Worm (Caenorhabditis elegans) whole organism, mixed stage, embryonic: ENCODE data around the gene F49F1.7.

Experiments
- M03D4.4 ChIP-seq: sonication (generic microtip); optimal IDR thresholded peaks from 2 replicates; lab custom pipeline; 2017; ENCODE audit warnings: mild to moderate bottlenecking, missing genetic modification characterization, missing compliant biosample characterization
- bed-3 ChIP-seq: fragments of 200-800 bp; sonication (Bioruptor generic); optimal IDR thresholded peaks from 3 replicates; lab custom pipeline; 2018; ENCODE audit warnings: mild to moderate bottlenecking, missing genetic modification characterization, moderate library complexity, missing compliant biosample characterization
- blmp-1 ChIP-seq: fragments of 150-350 bp; optimal IDR thresholded peaks from 2 replicates; lab custom pipeline; 2014; ENCODE audit warnings: missing biosample characterization, missing genetic modification characterization
- ceh-39 ChIP-seq: fragments of 150-350 bp; optimal IDR thresholded peaks from 2 replicates; lab custom pipeline; 2014; ENCODE audit warnings: missing biosample characterization, missing genetic modification characterization
- ceh-43 ChIP-seq: fragments of 200-800 bp; sonication (Bioruptor generic); optimal IDR thresholded peaks from 2 replicates; lab custom pipeline; 2018; ENCODE audit warnings: mild to moderate bottlenecking, missing genetic modification characterization, moderate library complexity, missing compliant biosample characterization
- ceh-83 ChIP-seq: fragments of 200-800 bp; sonication (Bioruptor generic); optimal IDR thresholded peaks from 2 replicates; lab custom pipeline; 2018; ENCODE audit warnings: mild to moderate bottlenecking, missing genetic modification characterization, missing compliant biosample characterization
- ces-1 ChIP-seq: fragments of 150-350 bp; optimal IDR thresholded peaks from 2 replicates; lab custom pipeline; 2014; ENCODE audit warnings: missing biosample characterization, missing genetic modification reagents, missing genetic modification characterization
- cnd-1 ChIP-seq: fragments of 200-800 bp; sonication (Bioruptor generic); optimal IDR thresholded peaks from 2 replicates; lab custom pipeline; 2018; ENCODE audit warnings: mild to moderate bottlenecking, missing genetic modification characterization, missing compliant biosample characterization
- drap-1 ChIP-seq: fragments of 200-800 bp; sonication (Bioruptor generic); optimal IDR thresholded peaks from 3 replicates; lab custom pipeline; 2018; ENCODE audit warnings: mild to moderate bottlenecking, missing genetic modification characterization, missing compliant biosample characterization
- elt-1 ChIP-seq: sonication (generic microtip); optimal IDR thresholded peaks from 2 replicates; lab custom pipeline; 2017; ENCODE audit warnings: missing genetic modification characterization, mild to moderate bottlenecking, missing compliant biosample characterization, antibody characterized with exemption, moderate library complexity, borderline replicate concordance; ENCODE audit not compliant: insufficient read depth
- elt-3 ChIP-seq: fragments of 150-350 bp; optimal IDR thresholded peaks from 2 replicates; lab custom pipeline; 2014; ENCODE audit warnings: missing biosample characterization, missing genetic modification characterization
- flh-1 ChIP-seq: fragments of 200-800 bp; sonication (Bioruptor generic); optimal IDR thresholded peaks from 2 replicates; lab custom pipeline; 2018; ENCODE audit warnings: mild to moderate bottlenecking, missing genetic modification characterization, moderate library complexity, missing compliant biosample characterization
- ham-2 ChIP-seq: fragments of 200-800 bp; sonication (Bioruptor generic); optimal IDR thresholded peaks from 2 replicates; lab custom pipeline; 2018; ENCODE audit warnings: mild to moderate bottlenecking, missing genetic modification characterization, missing compliant biosample characterization
- hlh-1 ChIP-seq: fragments of 150-350 bp; optimal IDR thresholded peaks from 2 replicates; lab custom pipeline; 2014; ENCODE audit warnings: missing biosample characterization, missing genetic modification reagents, missing genetic modification characterization
- lin-13 ChIP-seq: fragments of 150-350 bp; optimal IDR thresholded peaks from 2 replicates; lab custom pipeline; 2014; ENCODE audit warnings: missing biosample characterization, missing genetic modification characterization
- lin-32 ChIP-seq: fragments of 200-800 bp; sonication (Bioruptor generic); optimal IDR thresholded peaks from 2 replicates; lab custom pipeline; 2018; ENCODE audit warnings: mild to moderate bottlenecking, missing genetic modification characterization, missing compliant biosample characterization
- mep-1 ChIP-seq: fragments of 150-350 bp; optimal IDR thresholded peaks from 2 replicates; lab custom pipeline; 2017; ENCODE audit warnings: missing biosample characterization, missing genetic modification reagents, missing genetic modification characterization, inconsistent platforms
- mls-2 ChIP-seq: sonication (generic microtip); optimal IDR thresholded peaks from 2 replicates; lab custom pipeline; 2016; ENCODE audit warnings: mild to moderate bottlenecking, missing genetic modification characterization, moderate library complexity, missing compliant biosample characterization
- nhr-12 ChIP-seq: fragments of 150-350 bp; optimal IDR thresholded peaks from 2 replicates; lab custom pipeline; 2014; ENCODE audit warnings: missing biosample characterization, missing genetic modification characterization
- nhr-2 ChIP-seq: fragments of 150-350 bp; optimal IDR thresholded peaks from 2 replicates; lab custom pipeline; 2014; ENCODE audit warnings: missing biosample characterization, missing genetic modification characterization
- nhr-237 ChIP-seq: fragments of 150-350 bp; optimal IDR thresholded peaks from 2 replicates; lab custom pipeline; 2014; ENCODE audit warnings: missing biosample characterization, missing genetic modification characterization
- nhr-28 ChIP-seq: fragments of 150-350 bp; optimal IDR thresholded peaks from 2 replicates; lab custom pipeline; 2014; ENCODE audit warnings: missing biosample characterization, missing genetic modification characterization
- nhr-76 ChIP-seq: sonication (generic microtip); optimal IDR thresholded peaks from 2 replicates; lab custom pipeline; 2017; ENCODE audit warnings: missing biosample characterization, missing genetic modification characterization
- pha-4 ChIP-seq: fragments of 150-350 bp; optimal IDR thresholded peaks from 2 replicates; lab custom pipeline; 2018; ENCODE audit warnings: missing biosample characterization, missing genetic modification reagents, missing genetic modification characterization
- sem-2 ChIP-seq: fragments of 200-800 bp; sonication (Bioruptor generic); optimal IDR thresholded peaks from 2 replicates; lab custom pipeline; 2018; ENCODE audit warnings: mild to moderate bottlenecking, missing genetic modification characterization, missing compliant biosample characterization
- snpc-4 ChIP-seq: fragments of 150-350 bp; optimal IDR thresholded peaks from 2 replicates; lab custom pipeline; 2014; ENCODE audit warnings: missing biosample characterization, missing genetic modification characterization
- sptf-1 ChIP-seq: sonication (generic microtip); optimal IDR thresholded peaks from 2 replicates; lab custom pipeline; 2017; ENCODE audit warnings: mild to moderate bottlenecking, missing genetic modification characterization, moderate library complexity, missing compliant biosample characterization
- tbx-8 ChIP-seq: fragments of 200-800 bp; sonication (Bioruptor generic); optimal IDR thresholded peaks from 2 replicates; lab custom pipeline; 2018; ENCODE audit warnings: mild to moderate bottlenecking, missing genetic modification characterization, moderate library complexity, missing compliant biosample characterization
- unc-120 ChIP-seq: sonication (generic microtip); optimal IDR thresholded peaks from 2 replicates; lab custom pipeline; 2017; ENCODE audit warnings: missing genetic modification characterization, missing compliant biosample characterization; ENCODE audit not compliant: poor library complexity, severe bottlenecking
- unc-62 ChIP-seq: fragments of 150-350 bp; optimal IDR thresholded peaks from 2 replicates; lab custom pipeline; 2014; ENCODE audit warnings: missing biosample characterization, missing genetic modification reagents, missing genetic modification characterization
- zip-8 ChIP-seq: fragments of 150-350 bp; optimal IDR thresholded peaks from 2 replicates; lab custom pipeline; 2014; ENCODE audit warnings: missing biosample characterization, missing genetic modification characterization
- ztf-11 ChIP-seq: fragments of 150-350 bp; optimal IDR thresholded peaks from 2 replicates; lab custom pipeline; 2014; ENCODE audit warnings: missing biosample characterization, missing genetic modification characterization

The F49F1.7 gene

DNA sequence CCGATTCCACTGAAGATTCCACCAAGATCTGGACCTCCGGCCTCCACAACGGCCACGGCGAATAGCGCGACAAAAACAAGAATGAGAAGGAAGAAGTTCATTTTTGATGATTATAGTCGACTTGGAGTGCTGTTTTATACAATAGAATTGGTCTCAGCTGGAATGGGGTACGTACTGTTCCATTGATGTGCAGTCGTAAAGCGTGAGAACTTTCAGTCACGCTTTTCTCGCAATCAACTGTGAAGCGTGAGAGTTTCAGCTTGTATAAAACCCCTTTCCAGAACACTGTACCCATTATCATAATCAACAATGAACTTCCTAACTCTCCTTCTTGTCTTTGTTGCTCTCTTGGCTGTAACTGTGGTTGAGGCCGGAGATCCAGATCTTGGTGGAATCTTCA is 9.9 kb downstream of the F49F1.7 start, which contains the start of the genes F49F1.4 and F49F1.2:
TSS of gene F49F1.4 (minus strand) at position 101 of the 400 bp plus-strand sequence.
TSS of gene F49F1.2 (plus strand) at position 310 of the 400 bp plus-strand sequence.
- TF ChIP-seq tbx-8 (GFP tag; lab: Kevin White, UChicago) = no peak
- no peak for TF ChIP-seq unc-62 (GFP tag; lab: Kevin White, UChicago)
- no peak for TF ChIP-seq flh-1 (GFP tag; lab: Kevin White, UChicago)
- TF ChIP-seq cnd-1 = no peak
- TF ChIP-seq blmp-1 (tag; lab: Kevin White, UChicago) = no peak
- TF ChIP-seq bed-3 = no peak
- no peak for TF ChIP-seq ceh-43 (GFP tag; lab: Kevin White, UChicago)
- TF ChIP-seq elt-3 (tag; lab: Kevin White, UChicago) = no peak
- no peak for TF ChIP-seq nhr-76

DNA sequence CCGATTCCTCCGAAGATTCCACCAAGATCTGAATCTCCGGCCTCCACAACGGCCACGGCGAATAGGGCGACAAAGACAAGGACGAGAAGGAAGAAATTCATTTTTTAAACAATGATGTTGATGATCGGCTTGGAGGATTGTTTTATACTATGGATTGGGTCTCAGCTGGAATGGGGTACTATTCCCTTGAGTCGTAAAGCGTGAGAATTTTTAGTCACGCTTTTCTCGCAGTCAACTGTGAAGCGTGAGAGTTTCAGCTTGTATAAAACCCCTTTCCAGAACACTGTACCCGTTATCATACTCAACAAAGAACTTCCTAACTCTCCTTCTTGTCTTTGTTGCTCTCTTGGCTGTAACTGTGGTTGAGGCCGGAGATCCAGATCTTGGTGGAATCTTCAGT is 11.0 kb downstream of the F49F1.7 start, which contains the start of gene F49F1.15:
TSS of gene F49F1.15 (minus strand) at position 101 of the 400 bp plus-strand sequence.
- no peak for TF ChIP-seq ceh-43 (GFP tag; lab: Kevin White, UChicago)
- TF ChIP-seq unc-120 (tag; lab: Kevin White, UChicago) = no peak
- TF ChIP-seq sem-2 (GFP tag; lab: Kevin White, UChicago) = no peak
- TF ChIP-seq sptf-1 (tag; lab: Kevin White, UChicago) = no peak
- TF ChIP-seq zip-8 (tag; lab: Kevin White, UChicago) = no peak
- TF ChIP-seq mep-1 (tag; lab: Kevin White, UChicago) = no peak
- no peak for TF ChIP-seq nhr-76
- no peak for TF ChIP-seq tbx-8 (GFP tag; lab: Kevin White, UChicago)
- no peak for TF ChIP-seq blmp-1 (tag; lab: Kevin White, UChicago)
- no peak for TF ChIP-seq lin-13 (tag; lab: Kevin White, UChicago)
- no peak for TF ChIP-seq elt-3 (tag; lab: Kevin White, UChicago)
- no peak for TF ChIP-seq pha-4 (tag; lab: Kevin White, UChicago)
- no peak for TF ChIP-seq nhr-237 (tag; lab: Kevin White, UChicago)
- TF ChIP-seq ceh-83 (GFP tag; lab: Kevin White, UChicago) = no peak
- no peak for TF ChIP-seq nhr-2 (tag; lab: Kevin White, UChicago)
- TF ChIP-seq cnd-1 = no peak
- TF ChIP-seq, all 35 proteins: peak for 0

DNA sequence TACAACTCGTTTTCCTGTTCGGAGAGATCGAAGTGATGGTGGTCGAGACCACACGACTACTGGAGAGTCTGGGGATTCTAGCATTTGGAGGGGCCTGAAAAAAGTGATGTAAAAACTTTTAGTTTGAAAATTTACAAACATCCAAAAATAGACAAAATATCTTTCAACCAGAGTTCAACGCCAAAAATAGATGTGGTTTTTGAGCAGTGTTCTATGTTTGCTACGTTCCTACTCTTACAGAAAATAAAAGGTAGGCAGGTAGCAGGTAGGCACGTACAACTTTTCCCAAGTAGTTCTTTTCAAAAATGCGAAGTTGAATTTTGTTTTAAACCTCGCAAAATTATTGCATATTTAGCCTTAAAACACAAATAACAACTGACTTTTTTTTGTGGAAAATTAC is 13.2 kb downstream of the F49F1.7 start, which contains the start of gene F49F1.14:
TSS of gene F49F1.14 (minus strand) at position 101 of the 400 bp plus-strand sequence.
- no peak for TF ChIP-seq ces-1 (GFP tag; lab: Kevin White, UChicago)
- no peak for TF ChIP-seq cnd-1
- no peak for TF ChIP-seq snpc-4 (tag; lab: Kevin White, UChicago)
- TF ChIP-seq hlh-1 (tag; lab: Kevin White, UChicago) = no peak
- TF ChIP-seq nhr-12 (tag; lab: Kevin White, UChicago) = no peak
- TF ChIP-seq nhr-76 = no peak
- TF ChIP-seq lin-32 (GFP tag; lab: Kevin White, UChicago) = no peak
- TF ChIP-seq ham-2 (GFP tag; lab: Kevin White, UChicago) = no peak
- no peak for TF ChIP-seq unc-62 (GFP tag; lab: Kevin White, UChicago)
- no peak for TF ChIP-seq pha-4 (tag; lab: Kevin White, UChicago)
- TF ChIP-seq mls-2 = no peak
- no peak for TF ChIP-seq elt-3 (tag; lab: Kevin White, UChicago)
- no peak for TF ChIP-seq elt-1
- no peak for TF ChIP-seq zip-8 (tag; lab: Kevin White, UChicago)

DNA sequence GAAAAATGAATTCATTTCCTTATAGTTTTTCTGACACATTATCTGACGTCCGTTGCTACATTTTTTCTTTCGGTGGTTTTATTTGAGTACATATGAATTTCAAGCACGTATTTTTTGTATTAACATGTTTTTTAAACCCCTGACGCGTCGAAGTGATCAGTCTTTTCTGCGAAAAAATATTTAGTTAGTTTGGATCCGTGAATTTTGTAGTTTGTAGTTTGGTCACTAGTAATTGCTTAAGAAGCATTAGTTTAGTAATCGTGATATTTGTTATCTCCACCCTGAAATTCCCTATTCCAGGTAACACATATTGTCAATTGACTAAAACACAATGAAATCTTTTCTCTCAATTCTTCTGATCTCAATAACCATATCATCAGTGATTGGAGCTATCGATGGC is 16.8 kb downstream of the F49F1.7 start, which contains the start of gene C35B1.7:
TSS of gene C35B1.7 (plus strand) at position 301 of the 400 bp plus-strand sequence.
- TF ChIP-seq blmp-1 (tag; lab: Kevin White, UChicago) (no peak), lin-32 (GFP tag; lab: Kevin White, UChicago) (no peak), M03D4.4 (tag; lab: Kevin White, UChicago) (no peak), ztf-11 (tag; lab: Kevin White, UChicago) (no peak), ceh-39 (tag; lab: Kevin White, UChicago) (no peak), ces-1 (GFP tag; lab: Kevin White, UChicago) (no peak), cnd-1 (no peak), ceh-83 (GFP tag; lab: Kevin White, UChicago) (no peak), nhr-237 (tag; lab: Kevin White, UChicago) (no peak)

DNA sequence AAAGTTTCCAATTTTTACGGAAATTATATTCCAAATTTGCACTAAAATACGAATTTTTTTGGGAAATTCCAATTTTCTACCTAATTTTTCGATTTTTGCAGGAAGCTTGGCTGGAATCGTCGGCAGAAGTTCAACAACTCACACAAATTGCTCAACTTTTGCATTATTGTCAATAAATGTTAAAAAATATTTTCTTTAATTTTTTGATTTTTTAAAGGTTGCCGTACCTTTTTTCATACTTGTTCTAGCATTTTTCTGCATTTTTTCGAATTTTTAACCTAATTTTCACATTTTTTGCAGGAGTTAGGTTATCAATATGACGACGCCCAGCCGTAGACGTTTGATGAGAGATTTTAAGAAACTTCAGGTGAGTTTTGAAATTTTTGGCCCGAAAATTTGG is 22.8 kb downstream of the F49F1.7 start, which contains the start of gene ubc-1:
TSS of gene ubc-1 (plus strand) at position 301 of the 400 bp plus-strand sequence.
- no peak for TF ChIP-seq nhr-76
- TF ChIP-seq mls-2 = no peak
- no peak for TF ChIP-seq ces-1 (GFP tag; lab: Kevin White, UChicago)
- TF ChIP-seq nhr-12 (tag; lab: Kevin White, UChicago) = no peak
- no peak for TF ChIP-seq ceh-39 (tag; lab: Kevin White, UChicago)
- no peak for TF ChIP-seq pha-4 (tag; lab: Kevin White, UChicago)
- no peak for TF ChIP-seq ztf-11 (tag; lab: Kevin White, UChicago)
- TF ChIP-seq zip-8 (tag; lab: Kevin White, UChicago) = no peak
- no peak for TF ChIP-seq M03D4.4 (tag; lab: Kevin White, UChicago)
- TF ChIP-seq nhr-28 (tag; lab: Kevin White, UChicago) = no peak
- TF ChIP-seq drap-1 = no peak
- TF ChIP-seq ceh-43 (GFP tag; lab: Kevin White, UChicago) = no peak
- no peak for TF ChIP-seq nhr-237 (tag; lab: Kevin White, UChicago)
- no peak for TF ChIP-seq blmp-1 (tag; lab: Kevin White, UChicago)
- no peak for TF ChIP-seq flh-1 (GFP tag; lab: Kevin White, UChicago)
- no peak for TF ChIP-seq snpc-4 (tag; lab: Kevin White, UChicago)
- TF ChIP-seq mep-1 (tag; lab: Kevin White, UChicago) = no peak
- TF ChIP-seq, all 35 proteins: peak for 0
